Fruit fly (Drosophila melanogaster): Measurements from ENCODE around the gene CG7506.

Gene CG7506

DNA sequence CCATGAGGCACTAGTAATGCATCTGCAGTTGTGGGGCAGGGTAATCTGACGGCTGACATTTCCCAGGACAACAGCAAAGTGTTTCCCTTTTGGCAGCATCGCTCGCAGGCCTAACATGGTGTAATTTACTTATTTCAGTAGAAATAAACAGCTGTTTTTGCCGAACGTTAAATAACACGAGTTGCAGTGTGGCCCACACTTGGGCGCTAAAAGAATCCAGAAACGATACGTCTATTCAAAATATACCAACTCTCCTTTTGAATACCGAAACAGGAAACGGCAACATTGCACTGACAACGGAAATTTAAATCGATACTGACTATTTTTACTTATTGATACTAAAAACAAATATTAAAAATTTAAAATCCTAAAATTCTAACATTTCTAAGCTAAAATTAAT, at the start of gene CG7506:
Gene CG7506 (minus strand): TSS at position 182 of the 400 bp plus-strand sequence.
- TF ChIP-seq gl (tag; optimal IDR thresholded peaks at IDR 0.05) (no peak), Snoo (tag; optimal IDR thresholded peaks at IDR 0.05) (peak; percentile 2)

DNA sequence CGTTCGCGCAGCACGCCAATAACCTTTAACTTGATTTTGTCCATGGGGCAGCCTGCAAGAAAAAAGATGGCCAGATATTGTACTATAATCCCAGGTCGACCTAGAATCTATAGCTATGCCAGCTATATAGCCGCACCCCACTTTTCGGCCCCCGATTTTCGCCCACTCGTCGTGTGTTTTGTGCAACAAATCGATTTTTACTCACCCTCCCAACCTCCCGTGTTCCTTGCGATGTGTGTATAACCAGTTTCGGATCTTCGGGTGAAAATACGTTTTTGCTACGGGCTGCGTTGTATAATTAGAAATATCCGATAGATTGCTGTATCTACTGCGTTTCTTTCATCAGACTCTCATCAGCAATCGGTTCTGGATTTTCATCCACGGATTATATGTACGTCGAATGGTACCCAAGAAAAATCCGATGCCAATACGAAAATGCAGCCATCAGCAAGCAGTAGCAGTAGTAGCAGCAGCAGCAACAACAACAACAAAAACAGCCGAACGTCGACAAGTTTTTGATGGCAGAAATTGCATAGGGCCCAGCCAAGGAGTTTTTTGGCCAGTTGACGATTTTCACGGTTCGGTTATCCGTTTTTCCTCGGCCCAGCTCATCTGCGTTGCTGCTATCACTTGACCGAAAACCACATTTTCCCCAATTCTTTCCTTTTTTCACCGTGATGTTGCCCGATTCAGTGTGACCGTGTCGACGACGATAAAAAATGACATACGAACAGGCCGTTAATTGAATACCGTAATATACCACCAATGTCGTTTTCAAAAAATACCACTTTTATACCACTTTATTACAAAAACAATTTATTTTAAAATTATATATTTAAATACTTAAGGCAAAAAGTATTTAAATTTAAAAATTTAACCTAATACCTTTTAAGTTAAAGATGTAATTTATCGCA, 12.9 kb upstream of the CG7506 start, which contains the start of gene CG7492:
Gene CG7492 (minus strand): TSS at position 705 of the 914 bp plus-strand sequence.
- TF ChIP-seq CG12605 (GFP tag; IDR thresholded peaks at IDR 0.05): no peak
- no peak for TF ChIP-seq Pif1A (GFP tag; optimal IDR thresholded peaks at IDR 0.05)

DNA sequence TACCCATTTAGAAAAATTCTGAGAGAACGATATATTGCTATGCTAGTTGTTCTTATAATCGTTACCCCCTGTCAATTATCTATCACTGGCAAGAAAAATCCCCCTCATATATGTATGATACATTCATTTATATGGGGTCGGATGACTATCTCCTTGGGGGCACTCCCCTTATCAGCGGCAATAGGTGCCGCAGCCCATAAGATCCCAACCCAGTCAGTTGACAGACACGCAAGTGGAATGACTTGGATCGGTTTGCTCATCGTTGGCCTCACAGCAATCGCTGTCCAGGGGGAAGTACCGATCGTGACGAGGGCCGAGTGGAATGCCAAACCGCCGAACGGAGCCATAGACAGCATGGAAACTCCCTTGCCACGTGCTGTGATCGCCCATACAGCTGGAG, 9.5 kb upstream of the CG7506 start, which contains the start of gene PGRP-SD:
Gene PGRP-SD (plus strand): TSS at position 213 of the 400 bp plus-strand sequence.
- TF ChIP-seq CG14655 (GFP tag; optimal IDR thresholded peaks at IDR 0.05): no peak
- TF ChIP-seq Snoo (tag; optimal IDR thresholded peaks at IDR 0.05): no peak
- TF ChIP-seq CG8301 (tag; optimal IDR thresholded peaks at IDR 0.05): no peak
- TF ChIP-seq CG12605 (GFP tag; IDR thresholded peaks at IDR 0.05): no peak
- no peak for TF ChIP-seq CG9948 (tag; optimal IDR thresholded peaks at IDR 0.05)
- TF ChIP-seq rn (GFP tag; IDR thresholded peaks at IDR 0.05): no peak
- TF ChIP-seq Pif1B (GFP tag; optimal IDR thresholded peaks at IDR 0.05): no peak
- no peak for TF ChIP-seq Ets98B (GFP tag; IDR thresholded peaks at IDR 0.05)
- TF ChIP-seq CG10348 (GFP tag; IDR thresholded peaks at IDR 0.05): no peak
- TF ChIP-seq gl (tag; optimal IDR thresholded peaks at IDR 0.05): no peak
- no peak for TF ChIP-seq CG4496 (GFP tag; IDR thresholded peaks at IDR 0.05)
- no peak for TF ChIP-seq CG8159 (tag; optimal IDR thresholded peaks at IDR 0.05)
- TF ChIP-seq D1 (tag; optimal IDR thresholded peaks at IDR 0.05): no peak
- TF ChIP-seq CG13204 (GFP tag; optimal IDR thresholded peaks at IDR 0.05): no peak
- no peak for TF ChIP-seq Pif1A (GFP tag; optimal IDR thresholded peaks at IDR 0.05)
- no peak for TF ChIP-seq CG32121 (GFP tag; IDR thresholded peaks at IDR 0.05)
- no peak for TF ChIP-seq CG34367 (tag; optimal IDR thresholded peaks at IDR 0.05)
- TF ChIP-seq CG15710 (tag; optimal IDR thresholded peaks at IDR 0.05): no peak
- no peak for TF ChIP-seq fd96Ca (GFP tag; IDR thresholded peaks at IDR 0.05)
- TF ChIP-seq CG17806 (tag; optimal IDR thresholded peaks at IDR 0.05): no peak

DNA sequence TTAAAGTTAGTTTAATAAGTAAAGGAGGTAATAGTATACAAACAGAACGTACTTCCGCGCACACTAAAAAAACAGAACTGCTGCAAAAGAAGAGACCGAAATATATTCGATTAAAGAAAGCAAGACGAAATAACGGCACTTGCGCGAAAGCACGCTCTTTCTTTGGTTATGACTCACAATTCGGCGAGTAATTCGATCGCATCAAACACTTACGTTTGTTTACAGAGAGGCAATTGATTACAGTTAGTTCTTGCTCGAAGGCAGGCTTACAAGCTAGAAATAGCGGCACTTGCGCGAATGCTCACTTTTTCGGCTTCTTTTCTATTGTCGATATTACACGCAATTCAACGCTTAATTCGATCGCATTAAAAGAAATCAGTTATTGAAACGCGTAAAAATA, 8.8 kb upstream of the CG7506 start, which contains the start of gene CG32373:
Gene CG32373 (plus strand): TSS at position 301 of the 400 bp plus-strand sequence.
- TF ChIP-seq CG32121 (GFP tag; IDR thresholded peaks at IDR 0.05) (no peak), CG34367 (tag; optimal IDR thresholded peaks at IDR 0.05) (no peak), Snoo (tag; optimal IDR thresholded peaks at IDR 0.05) (no peak), fd96Ca (GFP tag; IDR thresholded peaks at IDR 0.05) (no peak), CG13204 (GFP tag; optimal IDR thresholded peaks at IDR 0.05) (no peak)

DNA sequence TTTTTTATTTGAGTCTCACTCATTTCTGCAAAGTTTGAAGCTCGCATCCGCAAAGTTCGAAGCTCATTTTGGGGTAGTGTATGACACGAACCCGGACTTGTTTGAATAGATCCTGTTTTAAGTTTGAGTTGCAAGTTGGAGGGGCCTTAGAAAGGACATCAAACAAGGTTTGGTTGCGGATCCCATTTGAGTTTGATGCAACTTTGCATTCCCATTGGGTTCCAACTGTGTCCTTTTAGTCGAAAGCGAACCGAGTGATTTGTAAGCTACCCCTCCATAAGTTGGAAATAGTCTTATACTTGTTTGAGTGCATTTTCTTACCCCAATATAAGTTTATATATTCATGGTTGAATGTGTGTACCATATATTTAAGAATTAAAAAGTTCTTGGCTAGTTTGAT, 2.1 kb upstream of the CG7506 start:
- TF ChIP-seq CG32121 (GFP tag; IDR thresholded peaks at IDR 0.05) (no peak), gl (tag; optimal IDR thresholded peaks at IDR 0.05) (no peak), D1 (tag; optimal IDR thresholded peaks at IDR 0.05) (no peak), CG4496 (GFP tag; IDR thresholded peaks at IDR 0.05) (no peak), CG10348 (GFP tag; IDR thresholded peaks at IDR 0.05) (no peak)

DNA sequence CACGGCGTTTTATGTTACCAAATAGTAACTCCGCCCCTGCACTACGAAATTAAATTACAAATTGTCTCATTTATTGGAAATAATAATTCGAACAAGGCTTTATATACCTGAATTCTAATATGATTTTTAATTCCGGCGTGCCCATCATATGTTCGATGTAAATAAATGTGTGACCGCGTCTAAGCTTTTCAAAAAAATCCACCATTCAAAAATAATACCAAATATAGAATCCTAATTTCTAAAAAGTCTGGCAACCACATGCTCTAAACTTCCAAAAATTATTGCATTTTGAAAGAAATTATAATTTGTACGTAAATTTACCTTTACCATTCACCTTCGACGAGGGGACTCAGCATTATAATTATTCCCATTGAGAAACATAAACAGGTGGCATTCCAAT, 1.2 kb downstream of the CG7506 start, which contains the start of gene Urm1:
Gene Urm1 (minus strand): TSS at position 150 of the 400 bp plus-strand sequence.
- TF ChIP-seq CG8301 (tag; optimal IDR thresholded peaks at IDR 0.05) (no peak), CG34367 (tag; optimal IDR thresholded peaks at IDR 0.05) (no peak), CG13204 (GFP tag; optimal IDR thresholded peaks at IDR 0.05) (no peak), fd96Ca (GFP tag; IDR thresholded peaks at IDR 0.05) (no peak), CG32121 (GFP tag; IDR thresholded peaks at IDR 0.05) (no peak), D1 (tag; optimal IDR thresholded peaks at IDR 0.05) (no peak)

DNA sequence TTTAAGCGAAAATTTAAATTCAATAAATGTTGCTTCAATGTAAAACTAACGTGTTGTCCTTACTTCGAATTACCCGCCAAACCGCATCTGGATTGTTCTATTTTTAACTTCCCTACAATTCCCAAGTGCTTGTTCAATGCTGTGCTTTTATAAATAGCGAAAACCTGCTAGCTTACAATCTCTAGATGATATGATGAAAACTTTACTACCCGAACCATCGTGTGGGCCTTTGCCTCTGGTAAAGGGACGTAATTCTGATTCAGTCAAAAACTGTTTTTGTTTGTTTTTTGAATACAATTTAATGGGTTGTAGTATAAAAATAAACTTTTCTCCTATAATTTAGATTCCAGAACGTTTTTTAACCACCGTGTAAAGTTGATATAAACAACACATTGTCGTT, 1.9 kb downstream of the CG7506 start:
- TF ChIP-seq Ets98B (GFP tag; IDR thresholded peaks at IDR 0.05) (no peak), CG14655 (GFP tag; optimal IDR thresholded peaks at IDR 0.05) (no peak)

DNA sequence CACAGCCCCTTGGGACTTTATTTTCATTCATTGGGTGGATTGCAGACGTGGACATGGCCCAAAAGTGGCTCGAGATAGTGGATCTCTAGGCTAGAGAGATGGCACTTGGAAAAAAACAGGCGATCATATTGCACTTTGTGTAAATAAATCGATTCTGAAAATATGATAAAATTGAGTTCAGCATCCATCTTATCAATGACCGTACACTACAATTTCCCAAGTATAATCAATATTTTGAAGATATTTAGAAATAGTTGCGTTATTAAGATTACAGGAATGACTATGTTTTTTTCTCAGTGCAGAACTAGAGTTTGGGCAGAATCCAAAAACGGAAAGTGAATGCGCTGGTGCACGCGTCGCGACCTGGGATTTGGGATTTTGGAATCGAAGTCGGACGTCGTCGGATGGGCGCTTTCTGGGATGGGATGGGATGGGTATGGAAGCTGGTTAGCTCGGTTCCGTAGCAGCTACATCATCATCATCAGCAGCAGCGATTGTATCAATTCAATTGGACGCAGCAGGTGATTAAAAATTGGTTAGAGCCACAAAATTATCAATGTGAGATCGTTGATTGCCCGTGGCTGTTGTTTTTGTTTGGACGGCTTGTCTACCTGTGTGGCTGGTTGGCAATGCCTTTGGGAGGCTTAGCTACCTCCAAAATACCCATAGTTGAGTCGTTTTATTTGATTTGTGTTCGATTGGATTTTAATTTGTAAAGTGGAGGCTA, 6.5 kb downstream of the CG7506 start:
- TF ChIP-seq CG8301 (tag; optimal IDR thresholded peaks at IDR 0.05): peak; percentile 13
- no peak for TF ChIP-seq Ets98B (GFP tag; IDR thresholded peaks at IDR 0.05)
